Worm (Caenorhabditis elegans): ENCODE measurements around the gene C08F8.3.

ce11 chrIV:11124674-11125073 lies 30.2 kb upstream of the C08F8.3 start, which contains the start of gene spo-11:
- TF ChIP-seq lin-13 (GFP tag; optimal IDR thresholded peaks at IDR 0.05) (no peak), ceh-82 (tag; optimal IDR thresholded peaks at IDR 0.05) (no peak)

All from whole organism, L2 larva.